Fruit fly (Drosophila melanogaster) S2 (cell line): ENCODE data around the gene SecCl.

Source experiments
- CG8478 ChIP-seq: fragments of >200 bp; optimal IDR thresholded peaks from 2 replicates; lab custom pipeline; 2018
- CTCF ChIP-seq, 2 experiments: fragments of >200 bp; optimal IDR thresholded peaks; 2 replicates each; lab custom pipeline; 2018

- TF ChIP-seq CG8478 (lab: Kevin White, UChicago): no peak
- no peak for TF ChIP-seq CTCF (optimal IDR thresholded peaks at IDR 0.05; lab: Kevin White, UChicago)
These were observed 26.1 kb downstream of the SecCl start for dm6 chr3L:17496012-17496411.
